Worm (Caenorhabditis elegans): Measurements from ENCODE around the gene F41B4.3.
"Not testable (repeated sequence)": the region's sequence is repeated elsewhere in the genome, so short reads cannot be mapped to it uniquely, and the experiment has no call there.

F41B4.3 gene

DNA sequence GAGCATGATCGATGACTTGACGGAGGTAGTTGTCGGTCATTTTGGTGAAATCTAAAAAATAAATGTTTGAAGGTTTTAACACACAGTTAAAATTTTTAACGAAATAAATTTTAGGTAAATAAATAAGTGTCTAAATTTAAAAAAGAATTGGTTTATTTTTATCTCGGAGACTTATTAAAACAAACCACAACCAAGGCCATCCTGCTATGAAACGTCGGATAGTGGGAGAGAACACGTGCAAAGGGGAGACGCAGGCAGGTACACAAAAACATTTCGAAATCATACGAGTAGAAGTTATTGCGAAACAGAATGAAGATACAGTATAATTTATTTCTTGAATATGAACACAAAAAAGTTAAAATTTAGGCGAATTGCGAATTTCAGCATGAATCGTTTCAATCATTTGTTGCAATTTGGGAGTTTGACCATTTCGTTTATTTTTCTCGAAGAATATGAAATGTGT, at the start of gene F41B4.3:
F41B4.3 (minus strand) TSS at position 51 of the 463 bp plus-strand sequence.
- no peak for TF ChIP-seq rpc-1 (optimal IDR thresholded peaks at IDR 0.05)
- no peak for TF ChIP-seq rpc-1 (tag; optimal IDR thresholded peaks at IDR 0.05)
- TF ChIP-seq hmg-1.2 (GFP tag; IDR thresholded peaks at IDR 0.05), result peak; percentile 72
- TF ChIP-seq atf-7 (tag; optimal IDR thresholded peaks at IDR 0.05), result no peak
- TF ChIP-seq mel-28 (tag; optimal IDR thresholded peaks at IDR 0.05; ENCODE audit: borderline replicate concordance), result no peak
- no peak for TF ChIP-seq snpc-1.1 (tag; optimal IDR thresholded peaks at IDR 0.05; ENCODE audit: insufficient read depth)
- peak; percentile 85 for TF ChIP-seq cebp-1 (GFP tag; IDR thresholded peaks at IDR 0.05)
- peak; percentile 96 for TF ChIP-seq cebp-1 (tag; optimal IDR thresholded peaks at IDR 0.05)
- no peak for TF ChIP-seq ztf-18 (tag; optimal IDR thresholded peaks at IDR 0.05)

DNA sequence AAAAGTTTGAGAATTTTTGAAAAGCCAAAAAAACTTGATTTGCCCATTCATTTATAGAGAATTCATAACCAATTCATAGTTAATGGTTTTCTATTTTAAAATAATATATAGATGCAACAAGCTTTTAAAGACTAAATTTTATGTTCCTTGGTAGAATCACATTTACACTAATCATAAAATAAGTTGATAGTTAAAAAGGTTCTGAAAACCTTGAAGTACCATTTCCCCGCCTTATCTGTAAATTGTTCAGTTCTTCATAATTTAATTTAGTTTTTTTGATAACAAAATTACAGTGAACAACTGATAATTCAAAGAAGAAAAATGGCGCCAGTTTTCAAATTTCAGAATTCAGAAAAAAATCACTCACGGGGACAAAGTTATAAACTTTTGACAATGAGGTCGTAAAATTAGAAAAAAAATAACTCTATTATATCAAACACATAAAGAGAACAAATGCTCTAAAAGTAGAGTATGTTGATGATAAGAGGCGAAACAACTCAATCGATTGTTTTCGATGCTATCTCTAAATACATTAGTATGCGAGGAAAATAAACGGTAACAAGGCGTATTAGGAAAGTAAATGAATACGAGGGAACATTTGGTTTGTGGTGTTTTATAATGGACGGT, 49.4 kb upstream of the F41B4.3 start, which contains the start of gene F41C6.7:
F41C6.7 (minus strand) TSS at position 51 of the 627 bp plus-strand sequence.
- TF ChIP-seq dox-1 (GFP tag; IDR thresholded peaks at IDR 0.05) (no peak), mcd-1 (GFP tag; IDR thresholded peaks at IDR 0.05) (no peak), F10E7.11 (tag; optimal IDR thresholded peaks at IDR 0.05) (no peak), nhr-80 (tag; optimal IDR thresholded peaks at IDR 0.05) (peak; percentile 40)

- TF ChIP-seq hrde-1 (tag; optimal IDR thresholded peaks at IDR 0.05; ENCODE audit: borderline replicate concordance) (no peak), ceh-58 (GFP tag; IDR thresholded peaks at IDR 0.05) (no peak), lin-40 (tag; optimal IDR thresholded peaks at IDR 0.05) (no peak), attf-3 (GFP tag; conservative IDR thresholded peaks at IDR 0.05) (no peak), attf-5 (GFP tag; optimal IDR thresholded peaks at IDR 0.05) (no peak), die-1 (tag; optimal IDR thresholded peaks at IDR 0.05) (no peak), repo-1 (tag; optimal IDR thresholded peaks at IDR 0.05) (no peak), F49E8.2 (tag; optimal IDR thresholded peaks at IDR 0.05; ENCODE audit: insufficient read depth) (no peak), dox-1 (GFP tag; IDR thresholded peaks at IDR 0.05) (no peak), unc-130 (GFP tag; optimal IDR thresholded peaks at IDR 0.05) (no peak), rec-8 (tag; optimal IDR thresholded peaks at IDR 0.05) (no peak), zim-3 (tag; optimal IDR thresholded peaks at IDR 0.05) (no peak), ztf-3 (GFP tag; optimal IDR thresholded peaks at IDR 0.05) (no peak)
Observed at ce11 chrX:6884439-6884838, 48.5 kb upstream of the F41B4.3 start.

DNA sequence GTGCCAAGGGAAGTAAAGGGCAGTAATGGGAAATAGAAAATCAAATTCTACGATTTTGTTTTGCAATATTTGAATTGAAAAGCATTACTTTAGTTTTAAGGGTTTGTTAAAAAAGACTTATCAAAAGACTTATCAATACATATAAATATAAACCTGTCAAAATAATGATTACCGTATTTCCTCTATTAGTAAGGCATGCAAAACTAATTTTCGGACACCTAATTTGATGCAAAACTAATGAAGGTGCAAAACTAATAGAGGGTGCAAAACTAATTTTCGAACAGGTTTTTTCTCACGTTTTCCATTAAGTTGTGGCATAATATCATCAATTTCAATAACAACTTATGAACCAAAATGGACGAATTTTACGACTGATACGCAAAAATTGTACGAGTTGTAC, 45.9 kb upstream of the F41B4.3 start, which contains the start of gene F41C6.6:
F41C6.6 (minus strand) TSS at position 101 of the 400 bp plus-strand sequence.
- TF ChIP-seq ceh-91 (GFP tag; IDR thresholded peaks at IDR 0.05); aptf-3 (GFP tag; IDR thresholded peaks at IDR 0.05); die-1 (tag; optimal IDR thresholded peaks at IDR 0.05): not testable (repeated sequence)

DNA sequence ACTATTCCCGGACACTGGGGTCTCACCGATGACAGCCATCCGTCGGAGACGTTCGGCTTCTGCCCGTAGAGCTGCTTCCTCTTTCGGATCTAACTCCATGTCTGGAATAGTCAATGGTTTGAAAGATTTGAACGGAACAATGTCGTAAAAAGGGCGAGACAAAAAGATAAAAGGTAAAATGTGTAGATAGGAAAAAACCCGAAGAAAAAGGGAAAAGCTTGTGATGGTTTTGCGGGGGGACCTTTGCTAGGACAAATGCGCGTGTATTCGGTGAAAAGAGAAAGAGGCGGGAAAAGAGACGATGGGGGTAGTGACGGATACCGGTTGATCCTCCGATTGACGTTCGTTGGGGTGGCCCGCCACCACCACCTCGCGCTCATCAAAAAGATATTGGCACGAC, 41.5 kb upstream of the F41B4.3 start, which contains the start of gene col-173:
col-173 (minus strand) TSS at position 101 of the 400 bp plus-strand sequence.
- no peak for TF ChIP-seq pha-4 (tag; optimal IDR thresholded peaks at IDR 0.05)
- TF ChIP-seq hmg-1.2 (GFP tag; IDR thresholded peaks at IDR 0.05), result no peak

DNA sequence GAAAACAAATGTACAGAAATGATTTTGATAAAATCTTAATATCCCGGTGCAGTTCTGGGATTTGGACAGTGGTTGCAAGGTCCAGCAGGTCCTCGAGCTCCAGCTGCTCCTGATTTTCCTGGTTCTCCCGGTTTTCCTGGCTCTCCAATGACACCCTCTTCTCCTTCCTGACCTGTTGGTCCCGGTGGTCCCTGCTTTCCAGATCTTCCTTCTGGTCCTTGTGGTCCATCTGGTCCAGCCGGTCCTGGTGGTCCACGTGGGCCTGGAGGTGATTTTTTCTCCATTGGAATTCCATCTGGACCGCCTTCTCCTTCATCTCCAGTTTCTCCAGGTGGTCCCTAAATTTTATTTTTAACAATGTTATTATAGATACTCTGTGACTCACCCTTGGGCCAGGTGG, 39.4 kb upstream of the F41B4.3 start:
- TF ChIP-seq C06A6.2 (GFP tag; conservative IDR thresholded peaks at IDR 0.05) (no peak), F55B11.4 (tag; optimal IDR thresholded peaks at IDR 0.05; ENCODE audit: borderline replicate concordance, insufficient read depth) (no peak), ekl-4 (GFP tag; IDR thresholded peaks at IDR 0.05) (no peak), zfh-2 (GFP tag; conservative IDR thresholded peaks at IDR 0.05) (peak; percentile 63), egrh-3 (GFP tag; IDR thresholded peaks at IDR 0.05) (peak; percentile 24; the same call in 1 of the 2 replicates), nhr-179 (tag; optimal IDR thresholded peaks at IDR 0.05) (no peak), ama-1 (optimal IDR thresholded peaks at IDR 0.05) (no peak), ama-1 (GFP tag; optimal IDR thresholded peaks at IDR 0.05) (no peak), nfyb-1 (GFP tag; IDR thresholded peaks at IDR 0.05) (0 out of 2 replicates have a peak, but pooled peaks have one; percentile 31)

Data from whole organism, young adult.